Worm (Caenorhabditis elegans) whole organism, L4 larva: ENCODE measurements around the gene F13H10.1.

Experiments used
- D1046.2 ChIP-seq: fragments of 200-800 bp; sonication (Bioruptor generic); IDR thresholded peaks from 2 replicates; pipeline ENCODE4 v1.3.6; 2022; ENCODE audit warnings: missing genetic modification characterization, missing compliant biosample characterization
- F37D6.2 ChIP-seq: sonication (generic microtip); optimal IDR thresholded peaks from 2 replicates; lab custom pipeline; 2016; ENCODE audit warnings: mild to moderate bottlenecking, missing genetic modification characterization, missing compliant biosample characterization
- F44E2.7 ChIP-seq: fragments of 200-800 bp; sonication (Bioruptor generic); IDR thresholded peaks from 2 replicates; pipeline ENCODE4 v2.1.2; 2022; ENCODE audit warnings: missing genetic modification characterization, missing compliant biosample characterization
- R02D3.7 ChIP-seq: fragments of 150-350 bp; sonication (generic microtip); optimal IDR thresholded peaks from 3 replicates; lab custom pipeline; 2014; ENCODE audit warnings: missing biosample characterization, missing genetic modification characterization
- T26A8.4 ChIP-seq: fragments of 200-800 bp; sonication (Bioruptor generic); IDR thresholded peaks from 2 replicates; pipeline ENCODE4 v1.3.6; 2022; ENCODE audit warnings: missing genetic modification characterization, missing compliant biosample characterization
- Y48G9A.11 ChIP-seq: fragments of 200-800 bp; sonication (Bioruptor generic); IDR thresholded peaks from 2 replicates; pipeline ENCODE4 v1.3.6; 2022; ENCODE audit warnings: missing genetic modification reagents, missing genetic modification characterization, missing compliant biosample characterization
- Y75B8A.6 ChIP-seq: fragments of 200-800 bp; sonication (Bioruptor generic); IDR thresholded peaks from 2 replicates; pipeline ENCODE4 v1.3.6; 2022; ENCODE audit warnings: missing genetic modification reagents, missing genetic modification characterization, missing compliant biosample characterization
- ZK546.5 ChIP-seq, 2 experiments: sonication (generic microtip); optimal IDR thresholded peaks; 2 replicates each; lab custom pipeline; 2017; ENCODE audit warnings: missing biosample characterization in 2 of 2, missing genetic modification characterization in 2 of 2
- ceh-20 ChIP-seq: fragments of 200-800 bp; sonication (Bioruptor generic); IDR thresholded peaks from 2 replicates; pipeline ENCODE4 v1.3.6; 2022; ENCODE audit warnings: missing genetic modification reagents, missing genetic modification characterization, missing compliant biosample characterization
- ceh-28 ChIP-seq: fragments of 150-350 bp; optimal IDR thresholded peaks from 2 replicates; lab custom pipeline; 2014; ENCODE audit warnings: missing biosample characterization, missing genetic modification reagents, missing genetic modification characterization
- ceh-32 ChIP-seq: sonication (generic microtip); optimal IDR thresholded peaks from 2 replicates; lab custom pipeline; 2016; ENCODE audit warnings: mild to moderate bottlenecking, missing genetic modification characterization, missing compliant biosample characterization; ENCODE audit not compliant: poor library complexity
- cey-2 ChIP-seq: sonication (generic microtip); optimal IDR thresholded peaks from 3 replicates; lab custom pipeline; 2017; ENCODE audit warnings: missing genetic modification characterization, mild to moderate bottlenecking, missing compliant biosample characterization, antibody characterized with exemption, borderline replicate concordance; ENCODE audit not compliant: insufficient read depth
- ctbp-1 ChIP-seq: fragments of 200-800 bp; sonication (Bioruptor generic); IDR thresholded peaks from 2 replicates; pipeline ENCODE4 v1.3.6; 2022; ENCODE audit warnings: missing genetic modification reagents, missing genetic modification characterization, missing compliant biosample characterization
- daf-12 ChIP-seq: fragments of 150-350 bp; optimal IDR thresholded peaks from 2 replicates; lab custom pipeline; 2014; ENCODE audit warnings: missing biosample characterization, missing genetic modification reagents, missing genetic modification characterization
- daf-16 ChIP-seq, 3 experiments: sonication (generic microtip); optimal IDR thresholded peaks; 2 replicates each; lab custom pipeline; 2016 to 2017; ENCODE audit warnings: missing genetic modification characterization in 3 of 3, missing genetic modification reagents in 3 of 3, mild to moderate bottlenecking in 2 of 3, missing compliant biosample characterization in 2 of 3, missing biosample characterization in 1 of 3, moderate library complexity in 1 of 3
- daf-19 ChIP-seq: fragments of 200-800 bp; sonication (Bioruptor generic); conservative IDR thresholded peaks from 2 replicates; pipeline ENCODE4 v1.3.6; 2022; ENCODE audit warnings: missing genetic modification characterization, missing compliant biosample characterization
- daf-8 ChIP-seq: fragments of 200-800 bp; sonication (Bioruptor generic); IDR thresholded peaks from 2 replicates; pipeline ENCODE4 v1.3.6; 2022; ENCODE audit warnings: missing genetic modification characterization, missing compliant biosample characterization
- dmd-8 ChIP-seq: fragments of 200-800 bp; sonication (Bioruptor generic); IDR thresholded peaks from 2 replicates; pipeline ENCODE4 v1.3.6; 2022; ENCODE audit warnings: missing genetic modification characterization, missing compliant biosample characterization
- dmd-9 ChIP-seq: fragments of 200-800 bp; sonication (Bioruptor generic); IDR thresholded peaks from 2 replicates; pipeline ENCODE4 v1.3.6; 2022; ENCODE audit warnings: missing genetic modification reagents, missing genetic modification characterization, missing compliant biosample characterization
- dpl-1 ChIP-seq: fragments of 150-350 bp; optimal IDR thresholded peaks from 2 replicates; lab custom pipeline; 2014; ENCODE audit warnings: missing biosample characterization, missing genetic modification reagents, missing genetic modification characterization
- egl-27 ChIP-seq: sonication (generic microtip); optimal IDR thresholded peaks from 3 replicates; lab custom pipeline; 2017; ENCODE audit warnings: missing biosample characterization, missing genetic modification reagents, missing genetic modification characterization
- fos-1 ChIP-seq: fragments of 150-350 bp; optimal IDR thresholded peaks from 2 replicates; lab custom pipeline; 2014; ENCODE audit warnings: missing biosample characterization, missing genetic modification characterization
- hmg-1.1 ChIP-seq: fragments of 200-800 bp; sonication (Bioruptor generic); IDR thresholded peaks from 2 replicates; pipeline ENCODE4 v1.3.6; 2022; ENCODE audit warnings: missing genetic modification reagents, missing genetic modification characterization, missing compliant biosample characterization
- lin-13 ChIP-seq: fragments of 150-350 bp; optimal IDR thresholded peaks from 2 replicates; lab custom pipeline; 2014; ENCODE audit warnings: missing biosample characterization, missing genetic modification reagents, missing genetic modification characterization
- lin-15B ChIP-seq: fragments of 150-350 bp; sonication (generic microtip); optimal IDR thresholded peaks from 3 replicates; lab custom pipeline; 2014; ENCODE audit warnings: missing biosample characterization, missing genetic modification characterization
- lir-3 ChIP-seq: sonication (generic microtip); optimal IDR thresholded peaks from 2 replicates; lab custom pipeline; 2016; ENCODE audit warnings: mild to moderate bottlenecking, missing genetic modification characterization, missing compliant biosample characterization
- madf-9 ChIP-seq: fragments of 200-800 bp; sonication (Bioruptor generic); conservative IDR thresholded peaks from 2 replicates; pipeline ENCODE4 v1.3.6; 2022; ENCODE audit warnings: missing genetic modification reagents, missing genetic modification characterization, missing compliant biosample characterization
- mdt-29 ChIP-seq: fragments of 200-800 bp; sonication (Bioruptor generic); IDR thresholded peaks from 2 replicates; pipeline ENCODE4 v1.3.6; 2022; ENCODE audit warnings: missing genetic modification reagents, missing genetic modification characterization, missing compliant biosample characterization
- mxl-2 ChIP-seq: fragments of 200-800 bp; sonication (Bioruptor generic); conservative IDR thresholded peaks from 2 replicates; pipeline ENCODE4 v1.3.6; 2022; ENCODE audit warnings: missing genetic modification reagents, missing genetic modification characterization, missing compliant biosample characterization
- mxl-3 ChIP-seq: fragments of 200-800 bp; sonication (Bioruptor generic); optimal IDR thresholded peaks from 2 replicates; lab custom pipeline; 2018; ENCODE audit warnings: mild to moderate bottlenecking, missing genetic modification characterization, missing compliant biosample characterization
- nhr-10 ChIP-seq: fragments of 150-350 bp; optimal IDR thresholded peaks from 2 replicates; lab custom pipeline; 2014; ENCODE audit warnings: missing biosample characterization, missing genetic modification characterization
- nhr-11 ChIP-seq: fragments of 150-350 bp; optimal IDR thresholded peaks from 2 replicates; lab custom pipeline; 2014; ENCODE audit warnings: missing biosample characterization, missing genetic modification characterization
- nhr-111 ChIP-seq: fragments of 200-800 bp; sonication (Bioruptor generic); optimal IDR thresholded peaks from 2 replicates; lab custom pipeline; 2018; ENCODE audit warnings: mild to moderate bottlenecking, missing genetic modification characterization, missing compliant biosample characterization
- nhr-237 ChIP-seq: sonication (generic microtip); optimal IDR thresholded peaks from 2 replicates; lab custom pipeline; 2017; ENCODE audit warnings: missing biosample characterization, missing genetic modification characterization
- nhr-28 ChIP-seq: fragments of 150-350 bp; optimal IDR thresholded peaks from 2 replicates; lab custom pipeline; 2014; ENCODE audit warnings: missing biosample characterization, missing genetic modification characterization
- nhr-42 ChIP-seq: fragments of 200-800 bp; sonication (Bioruptor generic); IDR thresholded peaks from 2 replicates; pipeline ENCODE4 v1.3.6; 2022; ENCODE audit warnings: missing genetic modification characterization, missing compliant biosample characterization
- nhr-6 ChIP-seq: fragments of 150-350 bp; optimal IDR thresholded peaks from 2 replicates; lab custom pipeline; 2014; ENCODE audit warnings: missing biosample characterization, missing genetic modification characterization
- nhr-76 ChIP-seq: fragments of 150-350 bp; optimal IDR thresholded peaks from 2 replicates; lab custom pipeline; 2014; ENCODE audit warnings: missing biosample characterization, missing genetic modification characterization
- nhr-77 ChIP-seq: fragments of 150-350 bp; optimal IDR thresholded peaks from 2 replicates; lab custom pipeline; 2014; ENCODE audit warnings: missing biosample characterization, missing genetic modification characterization
- php-3 ChIP-seq: fragments of 200-800 bp; sonication (Bioruptor generic); IDR thresholded peaks from 2 replicates; pipeline ENCODE4 v1.3.6; 2022; ENCODE audit warnings: missing genetic modification reagents, missing genetic modification characterization, missing compliant biosample characterization
- rbr-2 ChIP-seq: sonication (generic microtip); optimal IDR thresholded peaks from 2 replicates; lab custom pipeline; 2016; ENCODE audit warnings: missing genotype, missing genetic modification characterization, missing compliant biosample characterization
- set-16 ChIP-seq: fragments of 200-800 bp; sonication (Bioruptor generic); IDR thresholded peaks from 2 replicates; pipeline ENCODE4 v1.3.6; 2022; ENCODE audit warnings: missing genetic modification reagents, missing genetic modification characterization, missing compliant biosample characterization
- skn-1 ChIP-seq: fragments of 150-350 bp; optimal IDR thresholded peaks from 2 replicates; lab custom pipeline; 2014; ENCODE audit warnings: missing biosample characterization, missing genetic modification characterization
- spr-1 ChIP-seq: sonication (generic microtip); optimal IDR thresholded peaks from 2 replicates; lab custom pipeline; 2016; ENCODE audit warnings: mild to moderate bottlenecking, missing genetic modification characterization, missing compliant biosample characterization
- tag-97 ChIP-seq: fragments of 200-800 bp; sonication (Bioruptor generic); IDR thresholded peaks from 2 replicates; pipeline ENCODE4 v1.3.6; 2022; ENCODE audit warnings: missing genetic modification characterization, missing compliant biosample characterization
- tra-1 ChIP-seq: fragments of 200-800 bp; sonication (Bioruptor generic); IDR thresholded peaks from 2 replicates; pipeline ENCODE4 v1.3.6; 2022; ENCODE audit warnings: missing genetic modification reagents, missing genetic modification characterization, missing compliant biosample characterization
- unc-130 ChIP-seq: sonication (generic microtip); optimal IDR thresholded peaks from 2 replicates; lab custom pipeline; 2016; ENCODE audit warnings: missing genetic modification reagents, missing genetic modification characterization, missing compliant biosample characterization
- unc-62 ChIP-seq, 3 experiments: fragments of 150-350 bp in 1 of 3; sonication (generic microtip); optimal IDR thresholded peaks in 2 of 3; peaks in 1 of 3; 1 replicate in 1 of 3; 2 replicates in 2 of 3; lab custom pipeline; 2014 to 2017; ENCODE audit warnings: missing biosample characterization in 3 of 3, missing genetic modification characterization in 3 of 3, missing genetic modification reagents in 3 of 3, missing genotype in 1 of 3
- vab-7 ChIP-seq: fragments of 200-800 bp; sonication (Bioruptor generic); IDR thresholded peaks from 2 replicates; pipeline ENCODE4 v1.3.6; 2022; ENCODE audit warnings: missing genetic modification reagents, missing genetic modification characterization, missing compliant biosample characterization
- zag-1 ChIP-seq: fragments of 150-350 bp; optimal IDR thresholded peaks from 2 replicates; lab custom pipeline; 2014; ENCODE audit warnings: missing biosample characterization, missing genetic modification characterization
- ztf-7 ChIP-seq: fragments of 150-350 bp; optimal IDR thresholded peaks from 2 replicates; lab custom pipeline; 2014; ENCODE audit warnings: missing biosample characterization, missing genetic modification characterization

Gene F13H10.1

ce11 chrIV:11025941-11026340 is 21.6 kb downstream of the F13H10.1 start (continued):
- TF ChIP-seq tag-97: no peak
- TF ChIP-seq ceh-32: no peak
- peak; percentile 10 for TF ChIP-seq nhr-6
- peak; percentile 31 to 64 for TF ChIP-seq daf-16 (GFP tag; optimal IDR thresholded peaks at IDR 0.05; lab: Kevin White, UChicago)
- peak; percentile 17 for TF ChIP-seq daf-16 (tag; optimal IDR thresholded peaks at IDR 0.05; lab: Kevin White, UChicago)
- TF ChIP-seq ztf-7: no peak
- peak; percentile 71 for TF ChIP-seq ceh-20 (GFP tag; lab: Robert Waterston, UW)
- TF ChIP-seq F44E2.7 (GFP tag; lab: Robert Waterston, UW): 0 out of 2 replicates have a peak, but pooled peaks have one; percentile 43
- no peak for TF ChIP-seq F37D6.2 (tag; lab: Kevin White, UChicago)
- TF ChIP-seq hmg-1.1 (GFP tag; lab: Robert Waterston, UW): no peak
- TF ChIP-seq, all 104 proteins: peak for 55

ce11 chrIV:11026648-11027047 is 22.3 kb downstream of the F13H10.1 start:
- TF ChIP-seq nhr-42 (GFP tag; lab: Robert Waterston, UW) (peak; percentile 8; the same call in 1 of the 2 replicates), egl-27 (tag; lab: Kevin White, UChicago) (no peak), ctbp-1 (GFP tag; lab: Robert Waterston, UW) (no peak), ceh-28 (tag; lab: Kevin White, UChicago) (no peak), nhr-111 (GFP tag; lab: Kevin White, UChicago) (peak; percentile 19), madf-9 (no peak), unc-62 (GFP tag; optimal IDR thresholded peaks at IDR 0.05 in 1 of 2; lab: Kevin White, UChicago) (no peak), unc-62 (tag; optimal IDR thresholded peaks at IDR 0.05; lab: Kevin White, UChicago) (no peak), php-3 (GFP tag; lab: Robert Waterston, UW) (no peak), Y48G9A.11 (GFP tag; lab: Robert Waterston, UW) (no peak), nhr-11 (tag; lab: Kevin White, UChicago) (peak; percentile 34), lir-3 (tag; lab: Kevin White, UChicago) (no peak), D1046.2 (GFP tag; lab: Robert Waterston, UW) (no peak), lin-13 (GFP tag; lab: Kevin White, UChicago) (no peak), nhr-28 (tag; lab: Kevin White, UChicago) (peak; percentile 18), nhr-10 (tag; lab: Kevin White, UChicago) (no peak), lin-15B (tag; lab: Kevin White, UChicago) (no peak), mxl-2 (GFP tag; lab: Robert Waterston, UW) (no peak), ZK546.5 (tag; optimal IDR thresholded peaks at IDR 0.05; lab: Kevin White, UChicago) (no peak), nhr-6 (no peak), T26A8.4 (GFP tag; lab: Robert Waterston, UW) (peak; percentile 12; the same call in 1 of the 2 replicates), daf-19 (no peak), tra-1 (GFP tag; lab: Robert Waterston, UW) (peak; percentile 29; the same call in 1 of the 2 replicates), nhr-76 (tag; lab: Kevin White, UChicago) (no peak), F44E2.7 (GFP tag; lab: Robert Waterston, UW) (no peak), R02D3.7 (tag; lab: Kevin White, UChicago) (no peak), Y75B8A.6 (GFP tag; lab: Robert Waterston, UW) (no peak), zag-1 (tag; lab: Kevin White, UChicago) (no peak), cey-2 (no peak), daf-8 (GFP tag; lab: Robert Waterston, UW) (no peak), nhr-77 (tag; lab: Kevin White, UChicago) (no peak), daf-12 (no peak), vab-7 (GFP tag; lab: Robert Waterston, UW) (no peak), dpl-1 (peak; percentile 23), dmd-9 (GFP tag; lab: Robert Waterston, UW) (no peak), dmd-8 (GFP tag; lab: Robert Waterston, UW) (no peak), skn-1 (tag; lab: Kevin White, UChicago) (no peak), fos-1 (tag; lab: Kevin White, UChicago) (no peak), nhr-237 (no peak), set-16 (GFP tag; lab: Robert Waterston, UW) (no peak), mxl-3 (GFP tag; lab: Kevin White, UChicago) (no peak), rbr-2 (tag; lab: Kevin White, UChicago) (no peak), spr-1 (no peak), mdt-29 (no peak), unc-130 (GFP tag; lab: Kevin White, UChicago) (no peak)
